Worm (Caenorhabditis elegans) whole organism, mixed stage, embryonic: Measurements from ENCODE around the gene edg-1.

Source experiments
- M03D4.4 ChIP-seq: sonication (generic microtip); optimal IDR thresholded peaks from 2 replicates; lab custom pipeline; 2017; ENCODE audit warnings: mild to moderate bottlenecking, missing genetic modification characterization, missing compliant biosample characterization
- bed-3 ChIP-seq: fragments of 200-800 bp; sonication (Bioruptor generic); optimal IDR thresholded peaks from 3 replicates; lab custom pipeline; 2018; ENCODE audit warnings: mild to moderate bottlenecking, missing genetic modification characterization, moderate library complexity, missing compliant biosample characterization
- blmp-1 ChIP-seq: fragments of 150-350 bp; optimal IDR thresholded peaks from 2 replicates; lab custom pipeline; 2014; ENCODE audit warnings: missing biosample characterization, missing genetic modification characterization
- ceh-39 ChIP-seq: fragments of 150-350 bp; optimal IDR thresholded peaks from 2 replicates; lab custom pipeline; 2014; ENCODE audit warnings: missing biosample characterization, missing genetic modification characterization
- ceh-43 ChIP-seq: fragments of 200-800 bp; sonication (Bioruptor generic); optimal IDR thresholded peaks from 2 replicates; lab custom pipeline; 2018; ENCODE audit warnings: mild to moderate bottlenecking, missing genetic modification characterization, moderate library complexity, missing compliant biosample characterization
- ceh-83 ChIP-seq: fragments of 200-800 bp; sonication (Bioruptor generic); optimal IDR thresholded peaks from 2 replicates; lab custom pipeline; 2018; ENCODE audit warnings: mild to moderate bottlenecking, missing genetic modification characterization, missing compliant biosample characterization
- ces-1 ChIP-seq: fragments of 150-350 bp; optimal IDR thresholded peaks from 2 replicates; lab custom pipeline; 2014; ENCODE audit warnings: missing biosample characterization, missing genetic modification reagents, missing genetic modification characterization
- cnd-1 ChIP-seq: fragments of 200-800 bp; sonication (Bioruptor generic); optimal IDR thresholded peaks from 2 replicates; lab custom pipeline; 2018; ENCODE audit warnings: mild to moderate bottlenecking, missing genetic modification characterization, missing compliant biosample characterization
- drap-1 ChIP-seq: fragments of 200-800 bp; sonication (Bioruptor generic); optimal IDR thresholded peaks from 3 replicates; lab custom pipeline; 2018; ENCODE audit warnings: mild to moderate bottlenecking, missing genetic modification characterization, missing compliant biosample characterization
- elt-1 ChIP-seq: sonication (generic microtip); optimal IDR thresholded peaks from 2 replicates; lab custom pipeline; 2017; ENCODE audit warnings: missing genetic modification characterization, mild to moderate bottlenecking, missing compliant biosample characterization, antibody characterized with exemption, moderate library complexity, borderline replicate concordance; ENCODE audit not compliant: insufficient read depth
- flh-1 ChIP-seq: fragments of 200-800 bp; sonication (Bioruptor generic); optimal IDR thresholded peaks from 2 replicates; lab custom pipeline; 2018; ENCODE audit warnings: mild to moderate bottlenecking, missing genetic modification characterization, moderate library complexity, missing compliant biosample characterization
- ham-2 ChIP-seq: fragments of 200-800 bp; sonication (Bioruptor generic); optimal IDR thresholded peaks from 2 replicates; lab custom pipeline; 2018; ENCODE audit warnings: mild to moderate bottlenecking, missing genetic modification characterization, missing compliant biosample characterization
- hlh-1 ChIP-seq: fragments of 150-350 bp; optimal IDR thresholded peaks from 2 replicates; lab custom pipeline; 2014; ENCODE audit warnings: missing biosample characterization, missing genetic modification reagents, missing genetic modification characterization
- lin-13 ChIP-seq: fragments of 150-350 bp; optimal IDR thresholded peaks from 2 replicates; lab custom pipeline; 2014; ENCODE audit warnings: missing biosample characterization, missing genetic modification characterization
- lin-32 ChIP-seq: fragments of 200-800 bp; sonication (Bioruptor generic); optimal IDR thresholded peaks from 2 replicates; lab custom pipeline; 2018; ENCODE audit warnings: mild to moderate bottlenecking, missing genetic modification characterization, missing compliant biosample characterization
- lsy-2 ChIP-seq: fragments of 150-350 bp; optimal IDR thresholded peaks from 2 replicates; lab custom pipeline; 2014; ENCODE audit warnings: missing biosample characterization, missing genetic modification characterization
- mab-5 ChIP-seq: fragments of 150-350 bp; optimal IDR thresholded peaks from 2 replicates; lab custom pipeline; 2014; ENCODE audit warnings: missing biosample characterization, missing genetic modification characterization
- mep-1 ChIP-seq: fragments of 150-350 bp; optimal IDR thresholded peaks from 2 replicates; lab custom pipeline; 2017; ENCODE audit warnings: missing biosample characterization, missing genetic modification reagents, missing genetic modification characterization, inconsistent platforms
- mls-2 ChIP-seq: sonication (generic microtip); optimal IDR thresholded peaks from 2 replicates; lab custom pipeline; 2016; ENCODE audit warnings: mild to moderate bottlenecking, missing genetic modification characterization, moderate library complexity, missing compliant biosample characterization
- nhr-2 ChIP-seq: fragments of 150-350 bp; optimal IDR thresholded peaks from 2 replicates; lab custom pipeline; 2014; ENCODE audit warnings: missing biosample characterization, missing genetic modification characterization
- nhr-237 ChIP-seq: fragments of 150-350 bp; optimal IDR thresholded peaks from 2 replicates; lab custom pipeline; 2014; ENCODE audit warnings: missing biosample characterization, missing genetic modification characterization
- nhr-28 ChIP-seq: fragments of 150-350 bp; optimal IDR thresholded peaks from 2 replicates; lab custom pipeline; 2014; ENCODE audit warnings: missing biosample characterization, missing genetic modification characterization
- nhr-76 ChIP-seq: sonication (generic microtip); optimal IDR thresholded peaks from 2 replicates; lab custom pipeline; 2017; ENCODE audit warnings: missing biosample characterization, missing genetic modification characterization
- pha-4 ChIP-seq: fragments of 150-350 bp; optimal IDR thresholded peaks from 2 replicates; lab custom pipeline; 2018; ENCODE audit warnings: missing biosample characterization, missing genetic modification reagents, missing genetic modification characterization
- sem-2 ChIP-seq: fragments of 200-800 bp; sonication (Bioruptor generic); optimal IDR thresholded peaks from 2 replicates; lab custom pipeline; 2018; ENCODE audit warnings: mild to moderate bottlenecking, missing genetic modification characterization, missing compliant biosample characterization
- snpc-4 ChIP-seq: fragments of 150-350 bp; optimal IDR thresholded peaks from 2 replicates; lab custom pipeline; 2014; ENCODE audit warnings: missing biosample characterization, missing genetic modification characterization
- sptf-1 ChIP-seq: sonication (generic microtip); optimal IDR thresholded peaks from 2 replicates; lab custom pipeline; 2017; ENCODE audit warnings: mild to moderate bottlenecking, missing genetic modification characterization, moderate library complexity, missing compliant biosample characterization
- tbx-8 ChIP-seq: fragments of 200-800 bp; sonication (Bioruptor generic); optimal IDR thresholded peaks from 2 replicates; lab custom pipeline; 2018; ENCODE audit warnings: mild to moderate bottlenecking, missing genetic modification characterization, moderate library complexity, missing compliant biosample characterization
- unc-120 ChIP-seq: sonication (generic microtip); optimal IDR thresholded peaks from 2 replicates; lab custom pipeline; 2017; ENCODE audit warnings: missing genetic modification characterization, missing compliant biosample characterization; ENCODE audit not compliant: poor library complexity, severe bottlenecking
- unc-62 ChIP-seq: fragments of 150-350 bp; optimal IDR thresholded peaks from 2 replicates; lab custom pipeline; 2014; ENCODE audit warnings: missing biosample characterization, missing genetic modification reagents, missing genetic modification characterization
- ztf-11 ChIP-seq: fragments of 150-350 bp; optimal IDR thresholded peaks from 2 replicates; lab custom pipeline; 2014; ENCODE audit warnings: missing biosample characterization, missing genetic modification characterization

Gene edg-1

DNA sequence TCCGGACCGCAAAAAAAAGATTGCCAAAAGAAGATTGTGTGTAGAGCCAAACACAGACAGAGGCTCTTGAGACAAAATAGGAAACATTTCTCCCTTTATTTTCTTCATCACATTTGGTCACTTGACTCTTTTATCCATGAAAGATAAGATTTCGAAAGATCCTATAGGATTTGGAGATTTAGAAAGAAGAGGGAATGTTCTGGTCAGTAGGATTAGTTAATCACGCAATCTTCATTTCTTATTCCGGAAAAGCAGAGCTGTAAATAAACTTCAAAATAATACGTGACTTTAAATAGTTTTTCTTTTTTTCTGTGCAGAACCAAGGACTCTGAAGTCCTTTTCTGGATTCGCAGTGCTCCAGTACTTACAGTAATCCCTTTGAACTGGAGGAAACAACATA lies 26.7 kb downstream of the edg-1 start:
- no peak for TF ChIP-seq lsy-2
- no peak for TF ChIP-seq sem-2 (GFP tag; lab: Kevin White, UChicago)

DNA sequence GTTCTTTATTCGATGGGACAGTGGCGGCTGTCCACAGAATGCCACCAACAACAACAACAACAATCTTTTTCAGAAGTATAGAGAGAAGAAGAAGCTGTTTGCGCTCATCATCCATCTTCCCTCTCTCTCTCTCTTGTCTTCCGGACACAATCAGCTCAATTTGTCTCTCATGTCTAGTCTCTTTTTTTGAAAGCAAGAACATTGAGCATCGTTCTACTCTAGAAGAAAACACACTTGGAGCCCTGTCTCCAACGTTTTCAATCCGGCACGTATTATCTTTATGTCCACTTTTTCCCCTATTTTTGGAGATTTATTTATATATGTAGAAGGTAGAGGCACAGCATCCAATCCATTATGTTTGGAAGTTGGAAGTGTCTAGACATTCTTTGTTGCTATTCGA lies 28.2 kb downstream of the edg-1 start:
- no peak for TF ChIP-seq bed-3
- TF ChIP-seq blmp-1 (tag; lab: Kevin White, UChicago): no peak
- no peak for TF ChIP-seq snpc-4 (tag; lab: Kevin White, UChicago)
- TF ChIP-seq tbx-8 (GFP tag; lab: Kevin White, UChicago): no peak
- no peak for TF ChIP-seq nhr-2 (tag; lab: Kevin White, UChicago)
- TF ChIP-seq nhr-237 (tag; lab: Kevin White, UChicago): no peak
- TF ChIP-seq M03D4.4 (tag; lab: Kevin White, UChicago): no peak
- TF ChIP-seq elt-1: no peak
- TF ChIP-seq sptf-1 (tag; lab: Kevin White, UChicago): no peak
- TF ChIP-seq lin-32 (GFP tag; lab: Kevin White, UChicago): no peak
- no peak for TF ChIP-seq unc-120 (tag; lab: Kevin White, UChicago)
- TF ChIP-seq hlh-1 (tag; lab: Kevin White, UChicago): no peak

DNA sequence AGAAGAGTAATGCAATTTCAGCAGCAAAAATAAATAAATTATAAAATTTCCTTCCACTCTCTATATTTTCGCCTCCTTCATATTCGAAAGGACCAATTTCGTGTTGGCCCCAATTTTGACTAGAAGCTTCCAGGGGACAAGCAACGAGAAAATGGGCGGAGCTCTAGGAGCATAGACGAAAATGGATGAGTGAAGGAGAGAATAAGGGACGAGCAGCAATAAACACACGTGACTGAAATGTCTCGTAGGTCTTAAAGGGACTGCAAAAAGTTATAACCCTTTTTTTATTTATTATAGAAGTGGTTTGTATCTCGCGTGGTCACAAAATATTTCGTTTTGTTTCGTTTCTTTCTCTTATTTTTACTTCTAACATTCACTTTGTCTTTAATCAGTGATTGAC lies 29.1 kb downstream of the edg-1 start:
- TF ChIP-seq ztf-11 (tag; lab: Kevin White, UChicago) (no peak), ces-1 (GFP tag; lab: Kevin White, UChicago) (peak; percentile 21), cnd-1 (tag; lab: Kevin White, UChicago) (no peak)

DNA sequence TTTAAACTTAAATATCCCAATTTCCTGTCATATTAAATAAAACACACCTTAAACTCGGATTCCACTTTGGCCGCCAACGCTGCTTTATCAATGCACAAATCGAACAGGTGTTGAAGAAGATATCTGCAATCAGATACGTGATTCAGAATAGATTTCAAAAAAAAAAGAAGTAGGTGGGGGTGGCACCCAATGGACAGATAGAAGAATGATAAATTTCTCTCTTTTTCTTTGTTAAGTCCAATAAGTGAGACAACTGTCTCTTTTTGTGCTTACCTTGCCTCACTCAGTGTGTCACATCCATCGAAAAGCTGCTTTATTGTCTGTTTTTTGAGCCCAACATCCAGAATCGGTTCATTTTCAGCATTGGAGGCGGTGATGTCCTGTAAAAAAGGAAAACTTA lies 30.2 kb downstream of the edg-1 start:
- TF ChIP-seq ztf-11 (tag; lab: Kevin White, UChicago) (no peak), sem-2 (GFP tag; lab: Kevin White, UChicago) (no peak), snpc-4 (tag; lab: Kevin White, UChicago) (no peak), hlh-1 (tag; lab: Kevin White, UChicago) (peak; percentile 39), pha-4 (tag; lab: Kevin White, UChicago) (no peak), nhr-237 (tag; lab: Kevin White, UChicago) (no peak), mep-1 (tag; lab: Kevin White, UChicago) (no peak), M03D4.4 (tag; lab: Kevin White, UChicago) (no peak), unc-120 (tag; lab: Kevin White, UChicago) (peak; percentile 19), mab-5 (no peak), unc-62 (GFP tag; lab: Kevin White, UChicago) (peak; percentile 65), drap-1 (GFP tag; lab: Kevin White, UChicago) (no peak)

DNA sequence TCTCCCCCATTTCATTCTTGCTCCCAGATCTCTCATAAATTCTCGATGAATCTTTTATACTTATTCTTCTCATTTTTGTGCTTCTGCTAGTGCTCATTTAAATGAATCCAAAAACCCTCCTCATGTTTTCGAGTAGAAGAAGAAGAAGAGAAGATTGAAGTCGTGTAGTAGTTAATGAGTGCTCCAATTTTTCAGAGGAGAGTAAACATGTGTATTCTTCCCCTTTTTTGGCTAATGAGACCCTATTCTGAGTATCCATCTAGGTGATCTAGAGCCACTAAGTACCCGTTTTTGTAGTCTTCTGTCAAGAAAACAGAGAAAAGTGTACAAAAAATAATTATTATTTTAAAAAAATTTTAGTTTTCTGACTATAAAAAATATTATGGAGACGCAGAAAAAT lies 31.0 kb downstream of the edg-1 start:
- TF ChIP-seq lin-13 (tag; lab: Kevin White, UChicago) (no peak), drap-1 (GFP tag; lab: Kevin White, UChicago) (no peak), snpc-4 (tag; lab: Kevin White, UChicago) (no peak), tbx-8 (GFP tag; lab: Kevin White, UChicago) (no peak), ceh-39 (tag; lab: Kevin White, UChicago) (no peak), nhr-28 (no peak), lsy-2 (no peak), ham-2 (GFP tag; lab: Kevin White, UChicago) (no peak), M03D4.4 (tag; lab: Kevin White, UChicago) (no peak), mep-1 (tag; lab: Kevin White, UChicago) (no peak), pha-4 (tag; lab: Kevin White, UChicago) (no peak), hlh-1 (tag; lab: Kevin White, UChicago) (no peak), mab-5 (no peak), flh-1 (no peak), ztf-11 (tag; lab: Kevin White, UChicago) (no peak), blmp-1 (tag; lab: Kevin White, UChicago) (no peak), sem-2 (GFP tag; lab: Kevin White, UChicago) (no peak), ceh-83 (no peak)

DNA sequence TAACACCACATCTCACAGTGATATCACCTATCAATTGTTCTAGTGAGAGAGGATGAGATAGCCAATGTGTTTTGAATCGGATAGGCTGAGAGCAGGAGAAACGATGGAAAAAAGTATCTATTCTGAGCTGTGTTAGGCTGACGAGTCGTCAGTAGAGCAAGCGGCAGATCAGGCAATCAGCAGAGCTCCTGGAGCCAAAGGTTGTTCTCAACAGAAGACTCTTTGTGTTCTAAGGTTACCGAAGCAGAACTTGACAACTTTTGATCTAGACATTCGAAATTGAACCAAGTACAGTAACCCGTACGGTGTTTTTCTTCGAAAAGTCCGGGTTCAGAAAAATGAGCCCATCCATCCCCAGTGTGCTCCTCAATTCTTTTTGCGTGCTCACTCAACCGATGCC lies 32.2 kb downstream of the edg-1 start:
- no peak for TF ChIP-seq nhr-237 (tag; lab: Kevin White, UChicago)
- TF ChIP-seq ceh-39 (tag; lab: Kevin White, UChicago): no peak
- TF ChIP-seq flh-1: no peak
- TF ChIP-seq ceh-43: no peak
- no peak for TF ChIP-seq mls-2 (tag; lab: Kevin White, UChicago)
- no peak for TF ChIP-seq ztf-11 (tag; lab: Kevin White, UChicago)
- no peak for TF ChIP-seq nhr-28
- no peak for TF ChIP-seq nhr-76 (tag; lab: Kevin White, UChicago)
- no peak for TF ChIP-seq mep-1 (tag; lab: Kevin White, UChicago)
- no peak for TF ChIP-seq tbx-8 (GFP tag; lab: Kevin White, UChicago)
